Worm (Caenorhabditis elegans) whole organism, young adult: Measurements from ENCODE around the gene F23F1.5.

Source experiments
- ceh-40 ChIP-seq: fragments of 200-800 bp; sonication (Bioruptor generic); IDR thresholded peaks from 2 replicates; pipeline ENCODE4 v1.3.6; 2022; ENCODE audit warnings: missing genetic modification characterization, missing compliant biosample characterization
- him-1 ChIP-seq: sonication (generic microtip); optimal IDR thresholded peaks from 2 replicates; lab custom pipeline; 2016; ENCODE audit warnings: missing genotype, missing genetic modification reagents, missing genetic modification characterization, missing compliant biosample characterization
- let-607 ChIP-seq, 2 experiments: fragments of 200-800 bp in 1 of 2; sonication (Bioruptor generic) in 1 of 2; sonication (generic microtip) in 1 of 2; optimal IDR thresholded peaks; 2 replicates each; lab custom pipeline; 2016 to 2018; ENCODE audit warnings: mild to moderate bottlenecking in 2 of 2, missing compliant biosample characterization in 2 of 2, missing genetic modification characterization in 2 of 2, moderate library complexity in 2 of 2, missing genotype in 1 of 2
- lin-54 ChIP-seq: fragments of 200-800 bp; sonication (Bioruptor generic); optimal IDR thresholded peaks from 2 replicates; lab custom pipeline; 2018; ENCODE audit warnings: mild to moderate bottlenecking, missing genetic modification characterization, missing compliant biosample characterization
- snpc-4 ChIP-seq, 5 experiments: fragments of 150-350 bp in 1 of 5; sonication (generic microtip) in 4 of 5; optimal IDR thresholded peaks; 2 replicates each; lab custom pipeline; 2014 to 2018; ENCODE audit warnings: missing genetic modification characterization in 5 of 5, missing biosample characterization in 3 of 5, antibody characterized with exemption in 2 of 5, mild to moderate bottlenecking in 2 of 5, missing compliant biosample characterization in 2 of 5, missing genotype in 2 of 5, moderate library complexity in 2 of 5, missing genetic modification reagents in 1 of 5

DNA sequence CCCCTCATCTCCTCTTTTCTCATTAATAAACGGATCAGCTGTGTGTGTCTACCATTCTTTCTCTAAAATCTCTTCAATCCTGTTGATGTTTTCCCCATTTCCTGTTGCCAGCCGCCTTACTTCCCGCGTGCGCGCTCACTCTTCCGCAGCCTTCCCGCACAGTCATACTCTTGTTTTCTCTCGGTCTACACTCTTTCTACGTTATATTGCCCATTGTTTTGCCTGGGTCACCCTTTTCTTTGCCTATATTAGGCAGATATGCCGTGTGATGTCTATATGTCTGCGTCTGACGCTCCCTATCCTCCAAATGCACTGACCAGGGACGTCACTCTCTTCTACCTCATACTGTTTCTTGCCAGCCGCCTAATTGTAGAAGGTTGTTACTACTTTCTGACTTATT is 34.9 kb upstream of the F23F1.5 start:
- no peak for TF ChIP-seq lin-54 (GFP tag; lab: Kevin White, UChicago)
- no peak for TF ChIP-seq let-607 (tag; optimal IDR thresholded peaks at IDR 0.05; lab: Kevin White, UChicago)
- TF ChIP-seq snpc-4 (GFP tag; optimal IDR thresholded peaks at IDR 0.05; lab: Kevin White, UChicago) = no peak
- no peak for TF ChIP-seq snpc-4 (tag; optimal IDR thresholded peaks at IDR 0.05; lab: Kevin White, UChicago)
- no peak for TF ChIP-seq ceh-40
- no peak for TF ChIP-seq him-1
